Fruit fly (Drosophila melanogaster) whole organism, embryonic: ENCODE data around the gene DCTN6-p27.
A peak's percentile ranks its signal among the peaks of the same experiment; 100 is the strongest.

Experiments used
- Atf6 ChIP-seq: fragments of 200-800 bp; sonication (Bioruptor generic); IDR thresholded peaks from 2 replicates; pipeline ENCODE4 v1.3.6; 2022; ENCODE audit warnings: missing biosample characterization, missing genetic modification characterization
- B-H2 ChIP-seq: fragments of 200-800 bp; sonication (Bioruptor generic); optimal IDR thresholded peaks from 2 replicates; lab custom pipeline; 2018; ENCODE audit warnings: missing biosample characterization, mild to moderate bottlenecking, missing genetic modification characterization
- BEAF-32 ChIP-seq: fragments of 200-800 bp; sonication (Bioruptor generic); optimal IDR thresholded peaks from 3 replicates; lab custom pipeline; 2017; ENCODE audit warnings: missing biosample characterization, missing genetic modification characterization, mild to moderate bottlenecking, moderate library complexity, missing genetic modification reagents
- C15 ChIP-seq: fragments of 200-800 bp; sonication (Bioruptor generic); IDR thresholded peaks from 3 replicates; pipeline ENCODE4 v1.3.6; 2022; ENCODE audit warnings: missing biosample characterization, missing genetic modification characterization
- CG10366 ChIP-seq: fragments of 200-800 bp; sonication (Bioruptor generic); IDR thresholded peaks from 2 replicates; pipeline ENCODE4 v1.3.6; 2022; ENCODE audit warnings: missing biosample characterization, missing genetic modification characterization
- CG12219 ChIP-seq: fragments of 200-800 bp; sonication (Bioruptor generic); optimal IDR thresholded peaks from 3 replicates; lab custom pipeline; 2018; ENCODE audit warnings: missing biosample characterization, mild to moderate bottlenecking, missing genetic modification characterization
- CG12769 ChIP-seq: fragments of 200-800 bp; sonication (Bioruptor generic); optimal IDR thresholded peaks from 2 replicates; lab custom pipeline; 2019; ENCODE audit warnings: missing biosample characterization, mild to moderate bottlenecking, missing genetic modification characterization, moderate library complexity
- CG13123 ChIP-seq: fragments of 200-800 bp; sonication (Bioruptor generic); optimal IDR thresholded peaks from 2 replicates; lab custom pipeline; 2016; ENCODE audit warnings: missing biosample characterization, missing genetic modification characterization
- CG13894 ChIP-seq: fragments of 200-800 bp; sonication (Bioruptor generic); optimal IDR thresholded peaks from 3 replicates; lab custom pipeline; 2018; ENCODE audit warnings: missing biosample characterization, mild to moderate bottlenecking, missing genetic modification characterization, moderate library complexity
- CG14050 ChIP-seq: fragments of 200-800 bp; sonication (Bioruptor generic); IDR thresholded peaks from 3 replicates; pipeline ENCODE4 v1.3.6; 2022; ENCODE audit warnings: missing biosample characterization, missing genetic modification characterization
- CG1647 ChIP-seq: fragments of 200-800 bp; sonication (Bioruptor generic); optimal IDR thresholded peaks from 3 replicates; lab custom pipeline; 2016; ENCODE audit warnings: missing biosample characterization, missing genetic modification characterization
- CG1832 ChIP-seq: fragments of 200-800 bp; sonication (Bioruptor generic); optimal IDR thresholded peaks from 2 replicates; lab custom pipeline; 2017; ENCODE audit warnings: missing biosample characterization, mild to moderate bottlenecking, missing genetic modification characterization, inconsistent platforms
- CG18476 ChIP-seq: fragments of 200-800 bp; sonication (Bioruptor generic); optimal IDR thresholded peaks from 2 replicates; lab custom pipeline; 2016; ENCODE audit warnings: missing biosample characterization, mild to moderate bottlenecking, missing genetic modification characterization
- CG2129 ChIP-seq: fragments of 200-800 bp; sonication (Bioruptor generic); IDR thresholded peaks from 2 replicates; pipeline ENCODE4 v1.3.6; 2022; ENCODE audit warnings: missing biosample characterization, missing genetic modification characterization; ENCODE audit not compliant: partially characterized antibody
- CG31224 ChIP-seq: fragments of 200-800 bp; sonication (Bioruptor generic); IDR thresholded peaks from 2 replicates; pipeline ENCODE4 v1.3.6; 2022; ENCODE audit warnings: missing biosample characterization, missing genetic modification characterization
- CG32767 ChIP-seq: fragments of 200-800 bp; sonication (Bioruptor generic); IDR thresholded peaks from 2 replicates; pipeline ENCODE4 v1.3.6; 2022; ENCODE audit warnings: missing biosample characterization, missing genetic modification characterization
- CG33557 ChIP-seq: fragments of 200-800 bp; sonication (Bioruptor generic); optimal IDR thresholded peaks from 2 replicates; lab custom pipeline; 2019; ENCODE audit warnings: missing biosample characterization, mild to moderate bottlenecking, missing genetic modification characterization, moderate library complexity
- CG4282 ChIP-seq: fragments of 200-800 bp; sonication (Bioruptor generic); optimal IDR thresholded peaks from 2 replicates; lab custom pipeline; 2016; ENCODE audit warnings: missing biosample characterization, missing genetic modification characterization
- CG4707 ChIP-seq: fragments of 200-800 bp; sonication (Bioruptor generic); optimal IDR thresholded peaks from 2 replicates; lab custom pipeline; 2018; ENCODE audit warnings: missing biosample characterization, mild to moderate bottlenecking, missing genetic modification characterization, moderate library complexity
- CG4730 ChIP-seq: fragments of 200-800 bp; sonication (Bioruptor generic); IDR thresholded peaks from 2 replicates; pipeline ENCODE4 v1.3.6; 2022; ENCODE audit warnings: missing biosample characterization, missing genetic modification characterization
- CG6813 ChIP-seq: fragments of 200-800 bp; sonication (Bioruptor generic); optimal IDR thresholded peaks from 2 replicates; lab custom pipeline; 2017; ENCODE audit warnings: missing biosample characterization, missing genetic modification characterization, mild to moderate bottlenecking, moderate library complexity, missing genetic modification reagents
- CG8765 ChIP-seq: fragments of 200-800 bp; sonication (Bioruptor generic); IDR thresholded peaks from 2 replicates; pipeline ENCODE4 v1.3.6; 2022; ENCODE audit warnings: missing biosample characterization, missing genetic modification characterization
- Dll ChIP-seq: fragments of 200-800 bp; sonication (Bioruptor generic); IDR thresholded peaks from 4 replicates; pipeline ENCODE4 v1.3.6; 2022; ENCODE audit warnings: missing biosample characterization, missing genetic modification characterization; ENCODE audit not compliant: partially characterized antibody
- E2f1 ChIP-seq: fragments of 200-800 bp; sonication (Bioruptor generic); IDR thresholded peaks from 2 replicates; pipeline ENCODE4 v1.3.6; 2022; ENCODE audit warnings: missing biosample characterization, missing genetic modification characterization
- E2f2 ChIP-seq: fragments of 200-800 bp; sonication (Bioruptor generic); IDR thresholded peaks from 2 replicates; pipeline ENCODE4 v1.3.6; 2022; ENCODE audit warnings: missing biosample characterization, missing genetic modification characterization
- Eip74EF ChIP-seq, 2 experiments: fragments of 200-800 bp in 1 of 2; fragments of >200 bp in 1 of 2; sonication (Bioruptor generic) in 1 of 2; optimal IDR thresholded peaks; 2 replicates each; lab custom pipeline; 2017 to 2019; ENCODE audit warnings: missing biosample characterization in 2 of 2, missing genetic modification characterization in 2 of 2, mild to moderate bottlenecking in 1 of 2, moderate library complexity in 1 of 2
- Elba2 ChIP-seq: fragments of 200-800 bp; sonication (Bioruptor generic); optimal IDR thresholded peaks from 3 replicates; lab custom pipeline; 2016; ENCODE audit warnings: missing biosample characterization, missing genetic modification characterization
- HLH54F ChIP-seq: fragments of 200-800 bp; sonication (Bioruptor generic); optimal IDR thresholded peaks from 3 replicates; lab custom pipeline; 2016; ENCODE audit warnings: missing biosample characterization, missing genetic modification characterization
- Hmr ChIP-seq: fragments of 200-800 bp; sonication (Bioruptor generic); optimal IDR thresholded peaks from 3 replicates; lab custom pipeline; 2017; ENCODE audit warnings: mild to moderate bottlenecking, missing biosample characterization, missing genetic modification reagents, missing genetic modification characterization
- Hmx ChIP-seq: fragments of 200-800 bp; sonication (Bioruptor generic); optimal IDR thresholded peaks from 2 replicates; lab custom pipeline; 2016; ENCODE audit warnings: missing biosample characterization, missing genetic modification characterization
- Lpt ChIP-seq: fragments of >200 bp; optimal IDR thresholded peaks from 2 replicates; lab custom pipeline; 2018; ENCODE audit warnings: missing biosample characterization, missing genetic modification characterization
- NFAT ChIP-seq: fragments of 200-800 bp; sonication (Bioruptor generic); IDR thresholded peaks from 2 replicates; pipeline ENCODE4 v1.3.6; 2022; ENCODE audit warnings: missing biosample characterization, missing genetic modification characterization
- Oaz ChIP-seq: fragments of 200-800 bp; sonication (Bioruptor generic); IDR thresholded peaks from 2 replicates; pipeline ENCODE4 v1.3.6; 2022; ENCODE audit warnings: missing biosample characterization, missing genetic modification characterization
- Optix ChIP-seq: fragments of 200-800 bp; sonication (Bioruptor generic); IDR thresholded peaks from 3 replicates; pipeline ENCODE4 v1.3.6; 2022; ENCODE audit warnings: missing biosample characterization, missing genetic modification characterization
- Poxn ChIP-seq: fragments of 200-800 bp; sonication (Bioruptor generic); IDR thresholded peaks from 2 replicates; pipeline ENCODE4 v1.3.6; 2022; ENCODE audit warnings: missing biosample characterization, missing genetic modification characterization
- Rx ChIP-seq: fragments of 200-800 bp; sonication (Bioruptor generic); IDR thresholded peaks from 2 replicates; pipeline ENCODE4 v1.3.6; 2022; ENCODE audit warnings: missing biosample characterization, missing genetic modification characterization
- Side ChIP-seq: fragments of 200-800 bp; sonication (Bioruptor generic); optimal IDR thresholded peaks from 2 replicates; lab custom pipeline; 2016; ENCODE audit warnings: missing biosample characterization, missing genetic modification characterization
- Usf ChIP-seq: fragments of 200-800 bp; sonication (Bioruptor generic); optimal IDR thresholded peaks from 2 replicates; lab custom pipeline; 2017; ENCODE audit warnings: missing genotype, missing biosample characterization, missing genetic modification characterization
- bab2 ChIP-seq: fragments of 200-800 bp; sonication (Bioruptor generic); optimal IDR thresholded peaks from 2 replicates; lab custom pipeline; 2016; ENCODE audit warnings: missing biosample characterization, missing genetic modification characterization
- chinmo ChIP-seq: fragments of 200-800 bp; sonication (Bioruptor generic); IDR thresholded peaks from 4 replicates; pipeline ENCODE4 v1.3.6; 2022; ENCODE audit warnings: missing biosample characterization, missing genetic modification characterization; ENCODE audit not compliant: partially characterized antibody
- dysf ChIP-seq: fragments of 200-800 bp; sonication (Bioruptor generic); IDR thresholded peaks from 3 replicates; pipeline ENCODE4 v1.3.6; 2022; ENCODE audit warnings: missing biosample characterization, missing genetic modification characterization
- en ChIP-seq: fragments of 200-800 bp; sonication (Bioruptor generic); optimal IDR thresholded peaks from 2 replicates; lab custom pipeline; 2016; ENCODE audit warnings: missing biosample characterization, missing genetic modification characterization
- esg ChIP-seq: fragments of 200-800 bp; sonication (Bioruptor generic); conservative IDR thresholded peaks from 2 replicates; pipeline ENCODE4 v1.3.6; 2022; ENCODE audit warnings: missing biosample characterization, missing genetic modification characterization
- ftz-f1 ChIP-seq: fragments of 200-800 bp; sonication (Bioruptor generic); optimal IDR thresholded peaks from 2 replicates; lab custom pipeline; 2016; ENCODE audit warnings: missing biosample characterization, missing genetic modification characterization
- hb ChIP-seq: fragments of 200-800 bp; sonication (Bioruptor generic); IDR thresholded peaks from 3 replicates; pipeline ENCODE4 v1.3.6; 2022; ENCODE audit warnings: missing biosample characterization, missing genetic modification characterization; ENCODE audit not compliant: partially characterized antibody
- lab ChIP-seq: fragments of 200-800 bp; sonication (Bioruptor generic); optimal IDR thresholded peaks from 3 replicates; lab custom pipeline; 2017; ENCODE audit warnings: missing biosample characterization, missing genetic modification characterization, mild to moderate bottlenecking, moderate library complexity, missing genetic modification reagents
- mirr ChIP-seq: fragments of 200-800 bp; sonication (Bioruptor generic); optimal IDR thresholded peaks from 3 replicates; lab custom pipeline; 2018; ENCODE audit warnings: missing biosample characterization, mild to moderate bottlenecking, missing genetic modification characterization
- pnt ChIP-seq: fragments of 200-800 bp; sonication (Bioruptor generic); optimal IDR thresholded peaks from 3 replicates; lab custom pipeline; 2016; ENCODE audit warnings: missing biosample characterization, missing genetic modification characterization
- stc ChIP-seq: fragments of 200-800 bp; sonication (Bioruptor generic); IDR thresholded peaks from 2 replicates; pipeline ENCODE4 v1.3.6; 2022; ENCODE audit warnings: missing biosample characterization, missing genetic modification characterization
- tin ChIP-seq: fragments of 200-800 bp; sonication (Bioruptor generic); optimal IDR thresholded peaks from 3 replicates; lab custom pipeline; 2016; ENCODE audit warnings: missing biosample characterization, missing genetic modification characterization
- tx ChIP-seq: fragments of 200-800 bp; sonication (Bioruptor generic); optimal IDR thresholded peaks from 2 replicates; lab custom pipeline; 2016; ENCODE audit warnings: missing biosample characterization, missing genetic modification characterization

Gene DCTN6-p27

DNA sequence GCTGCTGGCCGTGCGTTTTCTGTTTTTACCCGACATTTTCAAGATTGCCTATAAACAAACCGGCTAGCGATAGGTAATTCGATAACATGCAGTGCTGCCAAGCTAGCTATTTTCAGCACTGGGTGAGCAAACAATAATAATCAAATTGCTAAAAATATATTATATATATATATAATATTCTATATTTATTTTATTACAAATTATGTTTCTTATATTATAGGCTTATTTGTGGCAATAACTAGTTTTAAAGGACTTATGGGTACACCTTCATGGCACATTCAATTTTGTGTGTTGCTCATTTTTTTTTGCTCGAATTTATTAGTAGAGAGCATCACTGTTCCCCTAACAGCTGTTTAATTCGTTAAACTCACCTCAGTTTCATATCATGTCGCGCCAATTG, 5.2 kb upstream of the DCTN6-p27 start (continued):
- TF ChIP-seq CG31224 (GFP tag; lab: Robert Waterston, UW) (0 out of 2 replicates have a peak, but pooled peaks have one; percentile 22), chinmo (GFP tag; lab: Robert Waterston, UW) (no peak), Rx (GFP tag; lab: Robert Waterston, UW) (no peak), CG12219 (no peak), Elba2 (no peak), esg (GFP tag; lab: Robert Waterston, UW) (0 out of 2 replicates have a peak, but pooled peaks have one; percentile 18), tin (GFP tag; lab: Kevin White, UChicago) (peak; percentile 21), NFAT (GFP tag; lab: Robert Waterston, UW) (no peak), CG4730 (GFP tag; lab: Robert Waterston, UW) (no peak), CG2129 (no peak), hb (no peak), CG8765 (GFP tag; lab: Robert Waterston, UW) (no peak), CG12769 (no peak), Oaz (GFP tag; lab: Robert Waterston, UW) (no peak; the same call in 1 of the 2 replicates), tx (GFP tag; lab: Kevin White, UChicago) (no peak), CG32767 (no peak), CG18476 (GFP tag; lab: Kevin White, UChicago) (no peak), E2f1 (peak; percentile 28; the same call in 1 of the 2 replicates), mirr (GFP tag; lab: Kevin White, UChicago) (no peak), ftz-f1 (GFP tag; lab: Kevin White, UChicago) (no peak), stc (GFP tag; lab: Robert Waterston, UW) (no peak), CG1647 (GFP tag; lab: Kevin White, UChicago) (no peak), dysf (peak; percentile 74; the same call in 2 of the 3 replicates), Dll (peak; percentile 53; the same call in 2 of the 4 replicates), Usf (GFP tag; lab: Kevin White, UChicago) (peak; percentile 35), Lpt (GFP tag; lab: Kevin White, UChicago) (no peak), CG13894 (tag; lab: Kevin White, UChicago) (peak; percentile 73), pnt (GFP tag; lab: Kevin White, UChicago) (no peak), CG4707 (no peak), CG1832 (GFP tag; lab: Kevin White, UChicago) (no peak), Poxn (GFP tag; lab: Robert Waterston, UW) (no peak), en (GFP tag; lab: Kevin White, UChicago) (no peak), B-H2 (GFP tag; lab: Kevin White, UChicago) (peak; percentile 82), Atf6 (GFP tag; lab: Robert Waterston, UW) (no peak), E2f2 (peak; percentile 67), CG13123 (GFP tag; lab: Kevin White, UChicago) (peak; percentile 35), Side (GFP tag; lab: Kevin White, UChicago) (no peak), Eip74EF (GFP tag; optimal IDR thresholded peaks at IDR 0.05; lab: Kevin White, UChicago) (peak in 1 of 2 experiments; percentile 34), CG4282 (GFP tag; lab: Kevin White, UChicago) (no peak), bab2 (GFP tag; lab: Kevin White, UChicago) (no peak), CG10366 (peak; percentile 60), Optix (GFP tag; lab: Robert Waterston, UW) (no peak), CG14050 (GFP tag; lab: Robert Waterston, UW) (no peak), lab (GFP tag; lab: Kevin White, UChicago) (no peak), Hmr (GFP tag; lab: Kevin White, UChicago) (no peak), C15 (GFP tag; lab: Robert Waterston, UW) (no peak), BEAF-32 (GFP tag; lab: Kevin White, UChicago) (peak; percentile 23), CG6813 (GFP tag; lab: Kevin White, UChicago) (no peak), CG33557 (GFP tag; lab: Kevin White, UChicago) (peak; percentile 77), Hmx (GFP tag; lab: Kevin White, UChicago) (no peak), HLH54F (GFP tag; lab: Kevin White, UChicago) (no peak)
